Fruit fly (Drosophila melanogaster) whole organism, embryonic: Measurements from ENCODE around the gene CG15461.

Experiments
- Blimp-1 ChIP-seq: fragments of 200-800 bp; sonication (Bioruptor generic); optimal IDR thresholded peaks from 3 replicates; lab custom pipeline; 2018; ENCODE audit warnings: missing biosample characterization, missing genetic modification characterization, mild to moderate bottlenecking, moderate library complexity, missing genetic modification reagents
- CG10267 ChIP-seq: fragments of 200-800 bp; sonication (Bioruptor generic); optimal IDR thresholded peaks from 2 replicates; lab custom pipeline; 2018; ENCODE audit warnings: missing biosample characterization, mild to moderate bottlenecking, missing genetic modification characterization, moderate library complexity
- CG13287 ChIP-seq: fragments of 200-800 bp; sonication (Bioruptor generic); IDR thresholded peaks from 2 replicates; pipeline ENCODE4 v1.3.6; 2022; ENCODE audit warnings: missing biosample characterization, missing genetic modification characterization; ENCODE audit not compliant: partially characterized antibody
- CG14050 ChIP-seq: fragments of 200-800 bp; sonication (Bioruptor generic); IDR thresholded peaks from 3 replicates; pipeline ENCODE4 v1.3.6; 2022; ENCODE audit warnings: missing biosample characterization, missing genetic modification characterization
- CG14710 ChIP-seq: fragments of 200-800 bp; sonication (Bioruptor generic); optimal IDR thresholded peaks from 3 replicates; lab custom pipeline; 2019; ENCODE audit warnings: missing biosample characterization, mild to moderate bottlenecking, missing genetic modification characterization, moderate library complexity
- CG15073 ChIP-seq: fragments of 200-800 bp; sonication (Bioruptor generic); optimal IDR thresholded peaks from 2 replicates; lab custom pipeline; 2016; ENCODE audit warnings: missing biosample characterization, missing genetic modification characterization
- CG15696 ChIP-seq: fragments of 200-800 bp; sonication (Bioruptor generic); optimal IDR thresholded peaks from 2 replicates; lab custom pipeline; 2019; ENCODE audit warnings: missing biosample characterization, mild to moderate bottlenecking, missing genetic modification characterization, moderate library complexity
- CG1603 ChIP-seq: fragments of 200-800 bp; sonication (Bioruptor generic); optimal IDR thresholded peaks from 2 replicates; lab custom pipeline; 2019; ENCODE audit warnings: missing biosample characterization, mild to moderate bottlenecking, missing genetic modification characterization, moderate library complexity
- CG1647 ChIP-seq: fragments of 200-800 bp; sonication (Bioruptor generic); optimal IDR thresholded peaks from 3 replicates; lab custom pipeline; 2016; ENCODE audit warnings: missing biosample characterization, missing genetic modification characterization
- CG16779 ChIP-seq: fragments of 200-800 bp; sonication (Bioruptor generic); IDR thresholded peaks from 2 replicates; pipeline ENCODE4 v1.3.6; 2022; ENCODE audit warnings: missing biosample characterization, missing genetic modification characterization
- CG16863 ChIP-seq: fragments of 200-800 bp; sonication (Bioruptor generic); optimal IDR thresholded peaks from 3 replicates; lab custom pipeline; 2016; ENCODE audit warnings: missing biosample characterization, missing genetic modification characterization
- CG17186 ChIP-seq: fragments of 200-800 bp; sonication (Bioruptor generic); optimal IDR thresholded peaks from 3 replicates; lab custom pipeline; 2017; ENCODE audit warnings: missing biosample characterization, missing genetic modification reagents, missing genetic modification characterization
- CG2120 ChIP-seq: fragments of 200-800 bp; sonication (Bioruptor generic); optimal IDR thresholded peaks from 3 replicates; lab custom pipeline; 2016; ENCODE audit warnings: missing biosample characterization, missing genetic modification characterization
- CG32532 ChIP-seq: fragments of 200-800 bp; sonication (Bioruptor generic); IDR thresholded peaks from 2 replicates; pipeline ENCODE4 v1.3.6; 2022; ENCODE audit warnings: missing biosample characterization, missing genetic modification characterization
- CG3995 ChIP-seq: fragments of 200-800 bp; sonication (Bioruptor generic); optimal IDR thresholded peaks from 3 replicates; lab custom pipeline; 2016; ENCODE audit warnings: missing biosample characterization, missing genetic modification characterization
- CG4617 ChIP-seq: fragments of 200-800 bp; sonication (Bioruptor generic); optimal IDR thresholded peaks from 3 replicates; lab custom pipeline; 2016; ENCODE audit warnings: missing biosample characterization, missing genetic modification characterization, borderline replicate concordance
- CG7987 ChIP-seq: fragments of 200-800 bp; sonication (Bioruptor generic); optimal IDR thresholded peaks from 2 replicates; lab custom pipeline; 2018; ENCODE audit warnings: missing biosample characterization, mild to moderate bottlenecking, missing genetic modification characterization, moderate library complexity
- CG8388 ChIP-seq: fragments of 200-800 bp; sonication (Bioruptor generic); optimal IDR thresholded peaks from 2 replicates; lab custom pipeline; 2019; ENCODE audit warnings: missing biosample characterization, mild to moderate bottlenecking, missing genetic modification characterization, moderate library complexity
- CG9609 ChIP-seq: fragments of 200-800 bp; sonication (Bioruptor generic); optimal IDR thresholded peaks from 3 replicates; lab custom pipeline; 2016; ENCODE audit warnings: missing biosample characterization, missing genetic modification characterization
- D19A ChIP-seq: fragments of 200-800 bp; optimal IDR thresholded peaks from 3 replicates; lab custom pipeline; 2019; ENCODE audit warnings: missing biosample characterization, mild to moderate bottlenecking, missing genetic modification characterization, moderate library complexity
- H2.0 ChIP-seq: fragments of 200-800 bp; sonication (Bioruptor generic); IDR thresholded peaks from 2 replicates; pipeline ENCODE4 v1.3.6; 2022; ENCODE audit warnings: missing biosample characterization, missing genetic modification characterization
- HLH54F ChIP-seq: fragments of 200-800 bp; sonication (Bioruptor generic); optimal IDR thresholded peaks from 3 replicates; lab custom pipeline; 2016; ENCODE audit warnings: missing biosample characterization, missing genetic modification characterization
- HmgD ChIP-seq: fragments of 200-800 bp; sonication (Bioruptor generic); optimal IDR thresholded peaks from 3 replicates; lab custom pipeline; 2016; ENCODE audit warnings: missing biosample characterization, missing genetic modification characterization
- Hr3 ChIP-seq: fragments of 200-800 bp; sonication (Bioruptor generic); optimal IDR thresholded peaks from 3 replicates; lab custom pipeline; 2016; ENCODE audit warnings: missing biosample characterization, missing genetic modification characterization
- NK7.1 ChIP-seq: fragments of 200-800 bp; sonication (Bioruptor generic); optimal IDR thresholded peaks from 3 replicates; lab custom pipeline; 2016; ENCODE audit warnings: missing biosample characterization, missing genetic modification characterization
- NfI ChIP-seq: fragments of 200-800 bp; sonication (Bioruptor generic); optimal IDR thresholded peaks from 3 replicates; lab custom pipeline; 2018; ENCODE audit warnings: missing biosample characterization, mild to moderate bottlenecking, missing genetic modification characterization, moderate library complexity
- Oaz ChIP-seq: fragments of 200-800 bp; sonication (Bioruptor generic); IDR thresholded peaks from 2 replicates; pipeline ENCODE4 v1.3.6; 2022; ENCODE audit warnings: missing biosample characterization, missing genetic modification characterization
- Oli ChIP-seq: fragments of 200-800 bp; sonication (Bioruptor generic); optimal IDR thresholded peaks from 2 replicates; lab custom pipeline; 2018; ENCODE audit warnings: missing biosample characterization, mild to moderate bottlenecking, missing genetic modification characterization, moderate library complexity
- Ravus ChIP-seq: fragments of 200-800 bp; sonication (Bioruptor generic); IDR thresholded peaks from 2 replicates; pipeline ENCODE4 v1.3.6; 2022; ENCODE audit warnings: missing biosample characterization, missing genetic modification characterization
- Sox102F ChIP-seq: fragments of 200-800 bp; sonication (Bioruptor generic); optimal IDR thresholded peaks from 2 replicates; lab custom pipeline; 2018; ENCODE audit warnings: missing biosample characterization, mild to moderate bottlenecking, missing genetic modification characterization, moderate library complexity
- ara ChIP-seq: fragments of 200-800 bp; sonication (Bioruptor generic); IDR thresholded peaks from 2 replicates; pipeline ENCODE4 v1.3.6; 2022; ENCODE audit warnings: missing biosample characterization, missing genetic modification characterization
- ato ChIP-seq: fragments of 200-800 bp; sonication (Bioruptor generic); IDR thresholded peaks from 2 replicates; pipeline ENCODE4 v1.3.6; 2022; ENCODE audit warnings: missing biosample characterization, missing genetic modification characterization; ENCODE audit not compliant: partially characterized antibody
- az2 ChIP-seq: fragments of 200-800 bp; sonication (Bioruptor generic); optimal IDR thresholded peaks from 3 replicates; lab custom pipeline; 2016; ENCODE audit warnings: missing biosample characterization, missing genetic modification characterization
- ci ChIP-seq: fragments of 200-800 bp; sonication (Bioruptor generic); IDR thresholded peaks from 3 replicates; pipeline ENCODE4 v1.3.6; 2022; ENCODE audit warnings: missing biosample characterization, missing genetic modification characterization
- dpn ChIP-seq, 2 experiments: fragments of 200-800 bp; sonication (Bioruptor generic); optimal IDR thresholded peaks; 3 replicates each; lab custom pipeline; 2016; ENCODE audit warnings: missing biosample characterization in 2 of 2, missing genetic modification characterization in 2 of 2
- gem ChIP-seq: fragments of 200-800 bp; sonication (Bioruptor generic); optimal IDR thresholded peaks from 2 replicates; lab custom pipeline; 2019; ENCODE audit warnings: missing biosample characterization, mild to moderate bottlenecking, missing genetic modification characterization, moderate library complexity
- grau ChIP-seq: fragments of 200-800 bp; optimal IDR thresholded peaks from 3 replicates; lab custom pipeline; 2019; ENCODE audit warnings: missing biosample characterization, mild to moderate bottlenecking, missing genetic modification characterization, moderate library complexity
- her ChIP-seq: fragments of 200-800 bp; sonication (Bioruptor generic); optimal IDR thresholded peaks from 2 replicates; lab custom pipeline; 2016; ENCODE audit warnings: missing biosample characterization, missing genetic modification characterization
- kay ChIP-seq: fragments of 200-800 bp; sonication (Bioruptor generic); optimal IDR thresholded peaks from 2 replicates; lab custom pipeline; 2016; ENCODE audit warnings: missing biosample characterization, missing genetic modification characterization
- knrl ChIP-seq: fragments of 200-800 bp; sonication (Bioruptor generic); IDR thresholded peaks from 3 replicates; pipeline ENCODE4 v1.3.6; 2022; ENCODE audit warnings: missing biosample characterization, missing genetic modification characterization; ENCODE audit not compliant: partially characterized antibody
- lilli ChIP-seq: fragments of 200-800 bp; sonication (Bioruptor generic); optimal IDR thresholded peaks from 3 replicates; lab custom pipeline; 2016; ENCODE audit warnings: missing biosample characterization, missing genetic modification characterization
- odd ChIP-seq: fragments of 200-800 bp; sonication (Bioruptor generic); optimal IDR thresholded peaks from 2 replicates; lab custom pipeline; 2017; ENCODE audit warnings: missing biosample characterization, mild to moderate bottlenecking, missing genetic modification characterization
- pho ChIP-seq: fragments of 200-800 bp; sonication (Bioruptor generic); optimal IDR thresholded peaks from 2 replicates; lab custom pipeline; 2016; ENCODE audit warnings: missing biosample characterization, missing genetic modification characterization
- schlank ChIP-seq: fragments of 200-800 bp; sonication (Bioruptor generic); optimal IDR thresholded peaks from 2 replicates; lab custom pipeline; 2018; ENCODE audit warnings: missing biosample characterization, mild to moderate bottlenecking, missing genetic modification characterization
- sens-2 ChIP-seq: fragments of 200-800 bp; sonication (Bioruptor generic); IDR thresholded peaks from 2 replicates; pipeline ENCODE4 v1.3.6; 2022; ENCODE audit warnings: missing biosample characterization, missing genetic modification characterization
- tap ChIP-seq: fragments of 200-800 bp; optimal IDR thresholded peaks from 3 replicates; lab custom pipeline; 2019; ENCODE audit warnings: missing biosample characterization, mild to moderate bottlenecking, missing genetic modification characterization, moderate library complexity
- tup ChIP-seq: fragments of 200-800 bp; sonication (Bioruptor generic); optimal IDR thresholded peaks from 2 replicates; lab custom pipeline; 2016; ENCODE audit warnings: missing biosample characterization, mild to moderate bottlenecking, missing genetic modification characterization, moderate library complexity
- twi ChIP-seq: fragments of 200-800 bp; optimal IDR thresholded peaks from 2 replicates; lab custom pipeline; 2019; ENCODE audit warnings: missing biosample characterization, mild to moderate bottlenecking, missing genetic modification characterization, moderate library complexity
- tx ChIP-seq: fragments of 200-800 bp; sonication (Bioruptor generic); optimal IDR thresholded peaks from 2 replicates; lab custom pipeline; 2016; ENCODE audit warnings: missing biosample characterization, missing genetic modification characterization

Gene CG15461

dm6 chrX:20509535-20510424, 23.8 kb downstream of the CG15461 start (continued):
- TF ChIP-seq CG17186 (GFP tag; lab: Kevin White, UChicago) (no peak), CG32532 (no peak), CG7987 (GFP tag; lab: Kevin White, UChicago) (no peak), CG3995 (GFP tag; lab: Kevin White, UChicago) (no peak), CG16779 (GFP tag; lab: Robert Waterston, UW) (no peak), kay (GFP tag; lab: Kevin White, UChicago) (peak; percentile 59), CG14050 (no peak), odd (no peak), grau (peak; percentile 34), ci (GFP tag; lab: Robert Waterston, UW) (peak; percentile 37; the same call in 1 of the 3 replicates), Ravus (GFP tag; lab: Robert Waterston, UW) (no peak), dpn (GFP tag; optimal IDR thresholded peaks at IDR 0.05; lab: Kevin White, UChicago) (no peak), az2 (peak; percentile 22), lilli (peak; percentile 12), her (GFP tag; lab: Kevin White, UChicago) (no peak), tap (no peak), CG2120 (GFP tag; lab: Kevin White, UChicago) (peak; percentile 38), Sox102F (GFP tag; lab: Kevin White, UChicago) (peak; percentile 44), gem (tag; lab: Kevin White, UChicago) (peak; percentile 59), CG1603 (tag; lab: Kevin White, UChicago) (peak; percentile 52), Hr3 (no peak), Blimp-1 (GFP tag; lab: Kevin White, UChicago) (peak; percentile 20), CG8388 (GFP tag; lab: Kevin White, UChicago) (peak; percentile 8), D19A (peak; percentile 14), schlank (tag; lab: Kevin White, UChicago) (no peak), CG13287 (no peak), tx (no peak), H2.0 (GFP tag; lab: Robert Waterston, UW) (no peak), CG4617 (no peak), knrl (GFP tag; lab: Robert Waterston, UW) (no peak), tup (GFP tag; lab: Kevin White, UChicago) (no peak), CG16863 (peak; percentile 10), pho (GFP tag; lab: Kevin White, UChicago) (no peak), NfI (GFP tag; lab: Kevin White, UChicago) (no peak), ara (GFP tag; lab: Robert Waterston, UW) (no peak), ato (GFP tag; lab: Robert Waterston, UW) (no peak), CG10267 (tag; lab: Kevin White, UChicago) (peak; percentile 2), CG14710 (tag; lab: Kevin White, UChicago) (peak; percentile 20), HmgD (GFP tag; lab: Kevin White, UChicago) (no peak), HLH54F (GFP tag; lab: Kevin White, UChicago) (no peak), Oaz (GFP tag; lab: Robert Waterston, UW) (no peak), CG15073 (GFP tag; lab: Kevin White, UChicago) (no peak), twi (tag; lab: Kevin White, UChicago) (peak; percentile 0), CG9609 (GFP tag; lab: Kevin White, UChicago) (no peak), Oli (peak; percentile 2), sens-2 (GFP tag; lab: Robert Waterston, UW) (no peak), CG15696 (tag; lab: Kevin White, UChicago) (no peak), CG1647 (GFP tag; lab: Kevin White, UChicago) (no peak), NK7.1 (GFP tag; lab: Kevin White, UChicago) (no peak)
